Fruit fly (Drosophila melanogaster): ENCODE data around the gene Coq6.

Gene Coq6

DNA sequence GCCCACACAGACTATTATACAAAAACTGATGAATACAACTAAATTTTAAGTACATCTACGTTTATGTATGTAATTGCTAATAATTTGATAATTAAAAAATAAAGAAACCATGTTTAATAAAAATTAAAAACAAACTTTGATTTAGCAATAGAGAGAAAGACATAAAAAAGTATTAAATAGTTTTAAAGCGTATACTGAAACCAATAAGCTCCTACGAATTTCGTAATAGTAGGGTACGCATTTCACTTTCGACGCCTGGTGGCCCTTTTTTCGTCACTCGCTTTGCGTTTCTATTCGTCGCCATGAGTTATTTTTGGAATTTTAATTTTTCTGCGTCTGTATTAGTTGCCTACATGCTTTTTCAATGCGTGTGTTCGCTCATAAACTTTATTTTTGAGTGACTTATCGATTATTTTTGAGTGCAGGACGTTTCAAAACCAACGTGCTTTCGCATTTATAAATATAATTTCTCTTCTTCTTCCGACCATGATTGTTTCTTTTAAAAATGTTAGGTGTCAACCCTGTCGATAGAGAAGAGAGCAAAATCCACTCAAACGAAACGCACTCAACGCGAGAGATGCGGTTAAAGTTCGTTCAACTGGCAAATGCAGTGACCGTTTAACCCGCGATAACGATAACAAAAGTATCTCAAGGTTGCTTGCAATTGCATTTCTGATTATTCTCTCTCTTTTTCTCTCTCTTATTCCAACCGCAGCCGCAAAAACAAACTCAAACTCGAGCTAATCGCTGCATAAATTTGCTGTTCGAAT lies 14.7 kb upstream of the Coq6 start, which contains the start of gene Oscillin (continued):
- 0 out of 3 replicates have a peak, but pooled peaks have one; percentile 26 for TF ChIP-seq jigr1 (GFP tag; IDR thresholded peaks at IDR 0.05)
- no peak for TF ChIP-seq vfl (GFP tag; optimal IDR thresholded peaks at IDR 0.05)
- no peak for TF ChIP-seq fd64A (GFP tag; optimal IDR thresholded peaks at IDR 0.05)
- peak; percentile 84 for TF ChIP-seq CG11456 (GFP tag; IDR thresholded peaks at IDR 0.05)
- TF ChIP-seq CG10565 (GFP tag; optimal IDR thresholded peaks at IDR 0.05): peak; percentile 27
- TF ChIP-seq ham (GFP tag; IDR thresholded peaks at IDR 0.05): no peak
- TF ChIP-seq sisA (GFP tag; IDR thresholded peaks at IDR 0.05): peak; percentile 73; the same call in 1 of the 2 replicates
- no peak for TF ChIP-seq ab (GFP tag; optimal IDR thresholded peaks at IDR 0.05)
- peak; percentile 83 for TF ChIP-seq tap (tag; optimal IDR thresholded peaks at IDR 0.05)
- TF ChIP-seq CG10543 (GFP tag; optimal IDR thresholded peaks at IDR 0.05): peak; percentile 47
- TF ChIP-seq CG10274 (GFP tag; optimal IDR thresholded peaks at IDR 0.05): peak; percentile 94
- TF ChIP-seq twi (tag; optimal IDR thresholded peaks at IDR 0.05): peak; percentile 56
- TF ChIP-seq ase (GFP tag; IDR thresholded peaks at IDR 0.05): peak; percentile 79
- peak; percentile 48 for TF ChIP-seq CG4854 (GFP tag; optimal IDR thresholded peaks at IDR 0.05)
- peak; percentile 89 for TF ChIP-seq zen2 (GFP tag; IDR thresholded peaks at IDR 0.05; ENCODE audit: partially characterized antibody)
- peak; percentile 74 for TF ChIP-seq fd3F (GFP tag; optimal IDR thresholded peaks at IDR 0.05)
- peak; percentile 60 for TF ChIP-seq CG11696 (GFP tag; IDR thresholded peaks at IDR 0.05)
- TF ChIP-seq CG31224 (GFP tag; IDR thresholded peaks at IDR 0.05): peak; percentile 73
- TF ChIP-seq CG14710 (tag; optimal IDR thresholded peaks at IDR 0.05): peak; percentile 89
- peak; percentile 54 to 55 for TF ChIP-seq Trl (optimal IDR thresholded peaks at IDR 0.05)
- peak; percentile 36 for TF ChIP-seq Trl (GFP tag; optimal IDR thresholded peaks at IDR 0.05)
- peak; percentile 91 for TF ChIP-seq sd (tag; optimal IDR thresholded peaks at IDR 0.05)
- TF ChIP-seq fru (optimal IDR thresholded peaks at IDR 0.05): no peak
- TF ChIP-seq Scr (GFP tag; IDR thresholded peaks at IDR 0.05; ENCODE audit: partially characterized antibody): peak; percentile 59
- peak; percentile 36 for TF ChIP-seq pros (GFP tag; optimal IDR thresholded peaks at IDR 0.05)
- TF ChIP-seq CG3847 (GFP tag; IDR thresholded peaks at IDR 0.05): peak; percentile 43; the same call in 1 of the 2 replicates
- peak in 1 of 3 experiments; percentile 87 for TF ChIP-seq lola (GFP tag; optimal IDR thresholded peaks at IDR 0.05)
- TF ChIP-seq CG10267 (tag; optimal IDR thresholded peaks at IDR 0.05): peak; percentile 83
- no peak for TF ChIP-seq Dref (GFP tag; IDR thresholded peaks at IDR 0.05)
- peak; percentile 77 for TF ChIP-seq CG7372 (GFP tag; IDR thresholded peaks at IDR 0.05)
- TF ChIP-seq CG13894 (tag; optimal IDR thresholded peaks at IDR 0.05): peak; percentile 71
- TF ChIP-seq CG1647 (GFP tag; optimal IDR thresholded peaks at IDR 0.05): peak; percentile 43
- no peak for TF ChIP-seq CG9876 (GFP tag; optimal IDR thresholded peaks at IDR 0.05)
- TF ChIP-seq da (GFP tag; optimal IDR thresholded peaks at IDR 0.05): no peak
- TF ChIP-seq CG13287 (GFP tag; IDR thresholded peaks at IDR 0.05; ENCODE audit: partially characterized antibody): peak; percentile 59
- TF ChIP-seq klu (GFP tag; IDR thresholded peaks at IDR 0.05): peak; percentile 72
- TF ChIP-seq CG7963 (GFP tag; IDR thresholded peaks at IDR 0.05; ENCODE audit: partially characterized antibody): peak; percentile 77
- peak; percentile 81 for TF ChIP-seq dysf (GFP tag; IDR thresholded peaks at IDR 0.05)
- peak; percentile 49 for TF ChIP-seq CG12219 (GFP tag; optimal IDR thresholded peaks at IDR 0.05)
- TF ChIP-seq CG16815 (GFP tag; optimal IDR thresholded peaks at IDR 0.05): peak; percentile 18
- TF ChIP-seq corto (GFP tag; optimal IDR thresholded peaks at IDR 0.05): peak; percentile 40
- peak; percentile 93 for TF ChIP-seq CG7745 (tag; optimal IDR thresholded peaks at IDR 0.05)
- TF ChIP-seq nerfin-1 (tag; optimal IDR thresholded peaks at IDR 0.05): peak; percentile 85
- peak; percentile 61 to 65 for TF ChIP-seq dpn (GFP tag; optimal IDR thresholded peaks at IDR 0.05)
- TF ChIP-seq H2.0 (GFP tag; IDR thresholded peaks at IDR 0.05): peak; percentile 84
- peak; percentile 66 for TF ChIP-seq nau (GFP tag; optimal IDR thresholded peaks at IDR 0.05)
- no peak for TF ChIP-seq shn (GFP tag; optimal IDR thresholded peaks at IDR 0.05)
- TF ChIP-seq pb (GFP tag; optimal IDR thresholded peaks at IDR 0.05): no peak
- TF ChIP-seq gt (GFP tag; IDR thresholded peaks at IDR 0.05): no peak
- TF ChIP-seq CG9932 (GFP tag; IDR thresholded peaks at IDR 0.05): peak; percentile 72

All from whole organism, embryonic.